Fruit fly (Drosophila melanogaster): ENCODE results near the gene CG14441.

Gene CG14441

DNA sequence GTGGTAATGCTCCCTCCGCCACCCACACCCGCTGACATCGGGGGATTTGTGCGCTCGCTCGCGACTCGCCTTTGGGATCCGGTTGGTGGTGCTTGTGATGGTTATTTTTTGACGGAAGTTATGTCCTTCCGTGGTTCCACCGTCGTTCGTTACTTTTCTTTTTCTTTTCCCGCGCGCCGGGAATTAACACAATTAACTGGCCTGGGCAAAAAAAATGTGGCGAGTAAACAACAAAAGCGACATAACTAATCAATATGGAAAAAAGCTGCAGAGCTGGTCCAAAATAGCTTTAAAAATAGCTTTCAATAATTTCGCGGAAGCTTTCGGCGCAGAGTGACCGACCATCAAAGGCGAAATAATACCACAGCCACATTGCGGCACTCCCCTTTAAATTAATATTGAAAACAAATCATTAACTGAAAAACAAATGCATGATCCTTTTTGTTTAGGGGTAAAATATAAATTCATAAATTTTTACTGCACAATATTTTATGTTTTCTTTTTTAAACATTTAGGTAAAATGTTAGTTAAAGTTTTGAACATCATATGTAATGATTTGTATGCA, 978 bp upstream of the CG14441 start, which contains the start of gene CG14440:
TSS of gene CG14440 (minus strand) at position 320 of the 565 bp plus-strand sequence.
- TF ChIP-seq psq (optimal IDR thresholded peaks at IDR 0.05) (no peak), Myc (optimal IDR thresholded peaks at IDR 0.05) (no peak), h (optimal IDR thresholded peaks at IDR 0.05) (no peak), ttk (optimal IDR thresholded peaks at IDR 0.05) (no peak), Sin3A (optimal IDR thresholded peaks at IDR 0.05) (no peak), insv (optimal IDR thresholded peaks at IDR 0.05) (no peak)

DNA sequence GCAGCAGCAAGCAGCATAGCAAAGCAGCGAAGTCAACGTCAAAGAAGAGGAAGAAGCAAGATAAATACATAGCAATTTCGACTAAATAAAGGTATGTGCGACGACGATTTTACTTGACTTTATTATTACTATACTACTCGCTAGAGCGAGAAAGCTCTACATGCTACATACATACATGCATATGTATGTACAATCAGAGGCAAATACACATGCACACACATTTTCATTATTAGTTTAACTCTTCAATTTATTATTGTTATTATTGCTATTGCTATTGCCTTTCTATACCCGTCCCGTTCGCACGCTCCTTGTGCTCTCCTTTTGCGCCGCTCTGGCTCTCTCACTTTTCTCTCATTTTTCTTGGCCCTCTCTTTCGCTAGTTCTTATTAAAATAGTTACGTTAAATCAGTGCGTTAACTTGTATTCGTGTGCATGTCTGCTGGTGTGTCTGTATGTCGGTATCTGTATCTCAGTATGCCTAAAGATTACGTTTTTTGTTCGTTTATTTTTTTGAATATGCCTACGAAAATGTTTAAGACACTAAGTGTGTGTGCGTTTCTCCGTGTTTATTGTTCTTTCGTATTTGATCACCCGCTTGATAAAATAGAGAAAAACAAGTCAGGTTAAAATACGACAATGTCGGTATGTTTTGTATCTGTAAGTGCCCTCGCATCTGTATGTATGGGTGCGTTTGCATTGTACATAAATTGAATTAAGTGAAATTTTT, 1.1 kb downstream of the CG14441 start:
- TF ChIP-seq ttk (optimal IDR thresholded peaks at IDR 0.05) = no peak
- TF ChIP-seq Myc (optimal IDR thresholded peaks at IDR 0.05) = no peak
- no peak for TF ChIP-seq insv (optimal IDR thresholded peaks at IDR 0.05)

DNA sequence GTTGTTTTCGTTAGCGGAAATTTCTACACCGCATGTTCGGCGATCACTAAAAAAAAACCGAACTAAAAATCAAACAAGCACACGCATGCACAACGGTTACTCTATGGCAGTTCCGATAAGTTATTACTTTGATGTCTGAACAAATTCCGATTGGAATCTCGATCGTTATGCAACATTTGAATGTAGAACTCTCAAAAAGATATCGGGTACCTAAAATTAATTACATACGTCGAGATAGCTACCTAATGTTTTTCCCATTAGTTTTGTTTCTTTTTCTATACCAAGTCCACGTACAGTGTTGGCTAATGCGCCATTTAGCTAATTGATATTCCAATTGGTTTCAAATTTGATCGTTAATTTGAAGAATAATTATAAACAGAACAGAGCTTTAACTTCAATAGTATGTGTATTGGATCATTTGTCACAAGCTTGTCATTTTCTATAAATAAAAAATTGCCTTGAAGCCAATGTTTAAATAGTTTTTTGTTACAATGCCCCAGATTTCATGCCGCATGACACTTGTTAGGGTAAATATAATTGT, 1.8 kb downstream of the CG14441 start:
- TF ChIP-seq insv (optimal IDR thresholded peaks at IDR 0.05) (no peak), Myc (optimal IDR thresholded peaks at IDR 0.05) (no peak), h (optimal IDR thresholded peaks at IDR 0.05) (no peak), psq (optimal IDR thresholded peaks at IDR 0.05) (no peak), Sin3A (optimal IDR thresholded peaks at IDR 0.05) (no peak), ttk (optimal IDR thresholded peaks at IDR 0.05) (no peak)

dm6 chrX:6702028-6702433, 2.7 kb downstream of the CG14441 start:
- TF ChIP-seq Myc (optimal IDR thresholded peaks at IDR 0.05) (no peak), ttk (optimal IDR thresholded peaks at IDR 0.05) (no peak), psq (optimal IDR thresholded peaks at IDR 0.05) (no peak), Sin3A (optimal IDR thresholded peaks at IDR 0.05) (no peak), insv (optimal IDR thresholded peaks at IDR 0.05) (no peak), h (optimal IDR thresholded peaks at IDR 0.05) (no peak)

- TF ChIP-seq psq (optimal IDR thresholded peaks at IDR 0.05) (no peak), ttk (optimal IDR thresholded peaks at IDR 0.05) (no peak), Myc (optimal IDR thresholded peaks at IDR 0.05) (no peak), h (optimal IDR thresholded peaks at IDR 0.05) (no peak)
Measured at dm6 chrX:6702591-6702990, 3.3 kb downstream of the CG14441 start.

- TF ChIP-seq h (optimal IDR thresholded peaks at IDR 0.05) (no peak), insv (optimal IDR thresholded peaks at IDR 0.05) (no peak), Myc (optimal IDR thresholded peaks at IDR 0.05) (no peak), Sin3A (optimal IDR thresholded peaks at IDR 0.05) (no peak), ttk (optimal IDR thresholded peaks at IDR 0.05) (no peak), psq (optimal IDR thresholded peaks at IDR 0.05) (no peak)
Measured at dm6 chrX:6703237-6703636, 3.9 kb downstream of the CG14441 start.

DNA sequence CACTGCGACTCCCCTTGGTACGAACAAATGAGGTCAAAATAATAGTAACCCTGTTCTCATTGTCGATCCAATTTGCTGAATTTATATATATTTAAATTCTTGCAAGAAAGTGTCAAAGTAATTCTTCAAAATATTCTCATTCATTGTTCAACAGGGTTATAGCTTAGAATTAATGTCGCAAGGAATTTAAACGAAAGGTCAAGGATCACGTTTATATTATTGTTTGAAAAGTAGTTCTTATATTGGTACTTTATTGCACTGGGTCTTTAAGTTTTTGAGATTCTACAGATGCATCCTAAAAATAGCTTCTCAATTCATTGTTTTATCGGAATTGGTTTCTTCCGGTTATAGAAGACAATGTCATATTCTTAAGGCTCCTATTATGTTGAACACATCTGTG, 4.6 kb downstream of the CG14441 start:
- TF ChIP-seq psq (optimal IDR thresholded peaks at IDR 0.05) = no peak
- TF ChIP-seq insv (optimal IDR thresholded peaks at IDR 0.05) = no peak
- TF ChIP-seq Myc (optimal IDR thresholded peaks at IDR 0.05) = no peak
- no peak for TF ChIP-seq ttk (optimal IDR thresholded peaks at IDR 0.05)
- TF ChIP-seq Sin3A (optimal IDR thresholded peaks at IDR 0.05) = no peak
- no peak for TF ChIP-seq h (optimal IDR thresholded peaks at IDR 0.05)

dm6 chrX:6705059-6705802, 5.9 kb downstream of the CG14441 start:
- TF ChIP-seq insv (optimal IDR thresholded peaks at IDR 0.05) = no peak

- no peak for TF ChIP-seq h (optimal IDR thresholded peaks at IDR 0.05)
- no peak for TF ChIP-seq psq (optimal IDR thresholded peaks at IDR 0.05)
- TF ChIP-seq Sin3A (optimal IDR thresholded peaks at IDR 0.05) = no peak
Measured at dm6 chrX:6705890-6706289, 6.6 kb downstream of the CG14441 start.

DNA sequence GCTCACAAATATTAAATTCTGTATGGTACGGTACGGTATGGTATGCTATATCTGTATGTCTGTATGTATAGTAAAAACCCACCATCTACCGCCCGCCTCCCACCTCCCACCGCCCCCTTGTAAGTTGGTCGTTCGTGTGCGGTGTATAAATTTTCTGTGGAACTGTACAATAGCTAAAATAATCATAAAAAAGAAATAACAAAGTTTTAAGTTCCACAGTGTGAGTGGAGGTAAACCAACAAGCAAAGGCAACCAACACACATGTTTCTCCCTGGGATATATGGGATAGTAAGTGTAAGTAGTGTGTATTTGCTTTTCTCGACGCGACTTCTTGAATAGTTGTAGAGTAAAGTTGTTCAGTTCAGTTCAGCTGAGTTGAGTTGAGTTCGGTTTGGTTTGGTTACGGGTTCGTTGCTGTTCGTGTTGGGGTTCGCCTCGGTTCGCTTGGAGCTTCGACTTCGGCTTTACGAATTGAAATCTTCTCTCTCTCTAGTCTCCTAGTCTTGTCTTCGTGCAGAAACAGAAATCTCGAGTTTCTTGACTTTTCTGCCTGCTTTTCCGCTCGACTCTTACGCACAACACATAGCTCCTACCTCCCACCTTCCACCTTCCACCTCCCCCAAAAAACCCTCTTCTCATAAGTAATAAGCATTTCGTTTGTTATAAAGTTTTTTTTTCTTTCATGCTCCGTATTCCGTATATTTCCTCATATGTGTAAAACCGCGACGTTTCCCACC, 7.4 kb downstream of the CG14441 start:
- no peak for TF ChIP-seq Sin3A (optimal IDR thresholded peaks at IDR 0.05)
- TF ChIP-seq h (optimal IDR thresholded peaks at IDR 0.05) = no peak
- TF ChIP-seq insv (optimal IDR thresholded peaks at IDR 0.05) = no peak
- TF ChIP-seq ttk (optimal IDR thresholded peaks at IDR 0.05) = no peak
- TF ChIP-seq Myc (optimal IDR thresholded peaks at IDR 0.05) = no peak
- TF ChIP-seq psq (optimal IDR thresholded peaks at IDR 0.05) = no peak

DNA sequence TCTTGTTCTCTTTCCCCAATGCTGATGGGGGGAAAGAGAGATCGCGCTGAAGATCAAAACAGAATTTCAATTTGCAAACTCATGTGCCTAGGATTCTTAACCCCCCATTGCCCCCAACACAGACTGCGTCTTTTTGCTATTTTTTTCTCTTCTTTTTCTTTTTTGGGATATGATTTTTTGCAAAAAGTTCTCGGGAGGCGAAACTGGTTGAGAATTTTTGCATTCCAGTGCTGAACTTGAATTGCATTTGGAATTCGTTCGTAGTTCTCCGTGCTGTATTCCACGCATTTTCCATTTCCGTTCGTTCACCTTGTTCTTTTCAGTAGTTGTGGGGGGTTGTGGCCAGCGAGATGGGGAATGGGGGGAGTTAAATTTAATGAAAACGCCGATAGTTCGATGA, 8.8 kb downstream of the CG14441 start:
- TF ChIP-seq Myc (optimal IDR thresholded peaks at IDR 0.05) (no peak), psq (optimal IDR thresholded peaks at IDR 0.05) (no peak), Sin3A (optimal IDR thresholded peaks at IDR 0.05) (no peak), insv (optimal IDR thresholded peaks at IDR 0.05) (no peak), h (optimal IDR thresholded peaks at IDR 0.05) (no peak), ttk (optimal IDR thresholded peaks at IDR 0.05) (no peak)

dm6 chrX:6708580-6709199, 9.4 kb downstream of the CG14441 start:
- no peak for TF ChIP-seq psq (optimal IDR thresholded peaks at IDR 0.05)
- no peak for TF ChIP-seq ttk (optimal IDR thresholded peaks at IDR 0.05)
- no peak for TF ChIP-seq h (optimal IDR thresholded peaks at IDR 0.05)
- no peak for TF ChIP-seq Sin3A (optimal IDR thresholded peaks at IDR 0.05)
- TF ChIP-seq insv (optimal IDR thresholded peaks at IDR 0.05) = no peak
- TF ChIP-seq Myc (optimal IDR thresholded peaks at IDR 0.05) = no peak
